Worm (Caenorhabditis elegans) whole organism, L3 larva: ENCODE measurements around the gene Y47D7A.7.

Source experiments
- nhr-12 ChIP-seq: fragments of 150-350 bp; optimal IDR thresholded peaks from 2 replicates; lab custom pipeline; 2014; ENCODE audit warnings: missing biosample characterization, missing genetic modification characterization
- pqm-1 ChIP-seq: fragments of 150-350 bp; optimal IDR thresholded peaks from 2 replicates; lab custom pipeline; 2017; ENCODE audit warnings: missing biosample characterization, missing genetic modification characterization, inconsistent platforms

- TF ChIP-seq pqm-1 (tag; lab: Kevin White, UChicago) (no peak), nhr-12 (tag; lab: Kevin White, UChicago) (no peak)
Measured at ce11 chrV:4450523-4451089, 30.9 kb upstream of the Y47D7A.7 start, which contains the start of gene rft-2.
